Fruit fly (Drosophila melanogaster): ENCODE data around the gene cact.

The cact gene

DNA sequence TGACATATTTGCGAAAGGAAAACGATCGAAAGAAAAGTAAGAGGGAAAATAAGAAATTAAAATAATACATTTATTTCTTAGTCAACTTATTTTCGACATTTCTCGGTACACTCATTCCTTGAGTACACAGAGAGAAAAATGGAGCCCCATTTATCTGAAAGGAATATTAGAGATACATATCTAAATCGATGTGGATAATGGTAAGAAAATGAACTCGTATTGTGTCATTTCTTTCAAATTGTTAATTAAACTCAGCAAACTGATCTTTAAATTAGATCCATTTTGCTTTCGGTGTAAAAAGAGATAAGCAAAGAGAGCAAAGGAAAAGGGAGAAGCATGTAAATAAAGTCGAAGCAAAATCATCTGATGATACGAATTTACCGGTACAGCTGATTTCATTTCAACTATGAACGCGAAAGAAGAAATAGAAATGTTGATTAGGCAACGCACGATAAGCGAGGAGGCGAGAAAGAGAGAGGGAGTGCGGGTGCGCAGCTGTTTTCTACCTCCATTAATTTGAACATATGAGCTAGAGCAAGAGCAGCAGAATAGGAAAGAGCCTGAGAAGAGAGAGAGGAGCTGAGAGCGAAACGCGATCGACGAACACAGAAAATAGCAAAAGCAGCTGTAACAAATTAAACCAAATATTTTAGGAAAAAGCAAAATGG is 40.2 kb downstream of the cact start (continued):
- TF ChIP-seq onecut (GFP tag; IDR thresholded peaks at IDR 0.05) (peak; percentile 73), ac (GFP tag; optimal IDR thresholded peaks at IDR 0.05) (peak; percentile 5), sens (GFP tag) (peak; percentile 98), nmo (GFP tag; optimal IDR thresholded peaks at IDR 0.05) (peak; percentile 90), CG3065 (GFP tag; optimal IDR thresholded peaks at IDR 0.05) (peak; percentile 76), phol (tag; optimal IDR thresholded peaks at IDR 0.05) (peak; percentile 92), Mes4 (GFP tag; optimal IDR thresholded peaks at IDR 0.05) (peak; percentile 79), Sox102F (GFP tag; optimal IDR thresholded peaks at IDR 0.05) (peak; percentile 94), CG10959 (GFP tag; IDR thresholded peaks at IDR 0.05) (no peak), B-H1 (GFP tag; IDR thresholded peaks at IDR 0.05) (no peak), Hmr (GFP tag; optimal IDR thresholded peaks at IDR 0.05) (peak; percentile 76), Ets65A (GFP tag) (peak; percentile 97), pb (GFP tag; optimal IDR thresholded peaks at IDR 0.05) (peak; percentile 70), Dad (GFP tag; optimal IDR thresholded peaks at IDR 0.05) (peak; percentile 71), Antp (GFP tag; optimal IDR thresholded peaks at IDR 0.05) (peak; percentile 83), psq (GFP tag; optimal IDR thresholded peaks at IDR 0.05) (peak; percentile 48), Gug (GFP tag; IDR thresholded peaks at IDR 0.05) (peak; percentile 84), z (GFP tag; IDR thresholded peaks at IDR 0.05) (no peak), CG1529 (GFP tag; optimal IDR thresholded peaks at IDR 0.05) (peak; percentile 73), Hand (GFP tag; optimal IDR thresholded peaks at IDR 0.05) (peak; percentile 76), pzg (GFP tag; optimal IDR thresholded peaks at IDR 0.05) (peak; percentile 3), CG10431 (GFP tag; optimal IDR thresholded peaks at IDR 0.05) (peak; percentile 65), CG17186 (GFP tag; optimal IDR thresholded peaks at IDR 0.05) (peak; percentile 47), her (GFP tag; optimal IDR thresholded peaks at IDR 0.05) (peak; percentile 87), Ptx1 (GFP tag; IDR thresholded peaks at IDR 0.05) (no peak), CG9437 (GFP tag; optimal IDR thresholded peaks at IDR 0.05) (peak; percentile 56), CG13123 (GFP tag; optimal IDR thresholded peaks at IDR 0.05) (peak; percentile 73), CTCF (GFP tag; optimal IDR thresholded peaks at IDR 0.05) (peak; percentile 31), CG3407 (GFP tag; optimal IDR thresholded peaks at IDR 0.05) (peak; percentile 59), sqz (GFP tag; optimal IDR thresholded peaks at IDR 0.05) (peak; percentile 25), CG8281 (tag; optimal IDR thresholded peaks at IDR 0.05) (peak; percentile 74), CG2120 (GFP tag; optimal IDR thresholded peaks at IDR 0.05) (peak; percentile 88), fu2 (GFP tag; optimal IDR thresholded peaks at IDR 0.05) (peak; percentile 80), Stat92E (GFP tag; optimal IDR thresholded peaks at IDR 0.05) (no peak), tup (GFP tag; optimal IDR thresholded peaks at IDR 0.05) (peak; percentile 51), CG4820 (GFP tag; optimal IDR thresholded peaks at IDR 0.05) (peak; percentile 85), CG12391 (tag; optimal IDR thresholded peaks at IDR 0.05) (peak; percentile 90), CG15073 (GFP tag; optimal IDR thresholded peaks at IDR 0.05) (no peak), CG4282 (GFP tag; optimal IDR thresholded peaks at IDR 0.05) (peak; percentile 78), cg (GFP tag; optimal IDR thresholded peaks at IDR 0.05) (no peak), Vsx1 (GFP tag; optimal IDR thresholded peaks at IDR 0.05) (peak; percentile 58), CG7357 (GFP tag; IDR thresholded peaks at IDR 0.05) (peak; percentile 83), CG6272 (GFP tag; IDR thresholded peaks at IDR 0.05) (peak; percentile 60), jing (GFP tag; optimal IDR thresholded peaks at IDR 0.05) (peak; percentile 86), HmgZ (tag; optimal IDR thresholded peaks at IDR 0.05) (peak; percentile 90), tx (GFP tag; optimal IDR thresholded peaks at IDR 0.05) (peak; percentile 84), ab (GFP tag; optimal IDR thresholded peaks at IDR 0.05) (peak; percentile 15), repo (GFP tag; optimal IDR thresholded peaks at IDR 0.05) (peak; percentile 67), Max (GFP tag; optimal IDR thresholded peaks at IDR 0.05) (peak; percentile 85), grau (tag; optimal IDR thresholded peaks at IDR 0.05) (peak; percentile 90), CG31388 (GFP tag; optimal IDR thresholded peaks at IDR 0.05) (peak; percentile 55)

Measured in whole organism, embryonic.